Fruit fly (Drosophila melanogaster) whole organism, embryonic: ENCODE results near the gene CG18622.
"Not testable (repeated sequence)": the region's sequence is repeated elsewhere in the genome, so short reads cannot be mapped to it uniquely, and the experiment has no call there.

Experiments used
- CG11504 ChIP-seq: fragments of 200-800 bp; sonication (Bioruptor generic); optimal IDR thresholded peaks from 3 replicates; lab custom pipeline; 2019; ENCODE audit warnings: missing biosample characterization, mild to moderate bottlenecking, missing genetic modification characterization, moderate library complexity
- CG12299 ChIP-seq: fragments of 200-800 bp; sonication (Bioruptor generic); optimal IDR thresholded peaks from 2 replicates; lab custom pipeline; 2018; ENCODE audit warnings: missing biosample characterization, mild to moderate bottlenecking, missing genetic modification characterization
- CG12769 ChIP-seq: fragments of 200-800 bp; sonication (Bioruptor generic); optimal IDR thresholded peaks from 2 replicates; lab custom pipeline; 2019; ENCODE audit warnings: missing biosample characterization, mild to moderate bottlenecking, missing genetic modification characterization, moderate library complexity
- CG14710 ChIP-seq: fragments of 200-800 bp; sonication (Bioruptor generic); optimal IDR thresholded peaks from 3 replicates; lab custom pipeline; 2019; ENCODE audit warnings: missing biosample characterization, mild to moderate bottlenecking, missing genetic modification characterization, moderate library complexity
- CG15011 ChIP-seq: fragments of 200-800 bp; sonication (Bioruptor generic); optimal IDR thresholded peaks from 3 replicates; lab custom pipeline; 2018; ENCODE audit warnings: missing biosample characterization, mild to moderate bottlenecking, missing genetic modification characterization
- CG1603 ChIP-seq: fragments of 200-800 bp; sonication (Bioruptor generic); optimal IDR thresholded peaks from 2 replicates; lab custom pipeline; 2019; ENCODE audit warnings: missing biosample characterization, mild to moderate bottlenecking, missing genetic modification characterization, moderate library complexity
- CG16813 ChIP-seq: fragments of 200-800 bp; sonication (Bioruptor generic); IDR thresholded peaks from 3 replicates; pipeline ENCODE4 v1.3.6; 2022; ENCODE audit warnings: missing biosample characterization, missing genetic modification characterization; ENCODE audit not compliant: partially characterized antibody
- CG16863 ChIP-seq: fragments of 200-800 bp; sonication (Bioruptor generic); optimal IDR thresholded peaks from 3 replicates; lab custom pipeline; 2016; ENCODE audit warnings: missing biosample characterization, missing genetic modification characterization
- CG17912 ChIP-seq: fragments of 200-800 bp; sonication (Bioruptor generic); optimal IDR thresholded peaks from 2 replicates; lab custom pipeline; 2018; ENCODE audit warnings: missing biosample characterization, mild to moderate bottlenecking, missing genetic modification characterization
- CG1792 ChIP-seq: fragments of 200-800 bp; sonication (Bioruptor generic); optimal IDR thresholded peaks from 2 replicates; lab custom pipeline; 2016; ENCODE audit warnings: missing biosample characterization, missing genetic modification characterization
- CG18764 ChIP-seq: fragments of 200-800 bp; sonication (Bioruptor generic); optimal IDR thresholded peaks from 3 replicates; lab custom pipeline; 2016; ENCODE audit warnings: missing biosample characterization, missing genetic modification characterization
- CG2120 ChIP-seq: fragments of 200-800 bp; sonication (Bioruptor generic); optimal IDR thresholded peaks from 3 replicates; lab custom pipeline; 2016; ENCODE audit warnings: missing biosample characterization, missing genetic modification characterization
- CG3995 ChIP-seq: fragments of 200-800 bp; sonication (Bioruptor generic); optimal IDR thresholded peaks from 3 replicates; lab custom pipeline; 2016; ENCODE audit warnings: missing biosample characterization, missing genetic modification characterization
- CG4424 ChIP-seq: fragments of 200-800 bp; sonication (Bioruptor generic); optimal IDR thresholded peaks from 3 replicates; lab custom pipeline; 2016; ENCODE audit warnings: missing biosample characterization, missing genetic modification characterization
- CG8388 ChIP-seq: fragments of 200-800 bp; sonication (Bioruptor generic); optimal IDR thresholded peaks from 2 replicates; lab custom pipeline; 2019; ENCODE audit warnings: missing biosample characterization, mild to moderate bottlenecking, missing genetic modification characterization, moderate library complexity
- CG8924 ChIP-seq: fragments of 200-800 bp; optimal IDR thresholded peaks from 3 replicates; lab custom pipeline; 2019; ENCODE audit warnings: missing biosample characterization, mild to moderate bottlenecking, missing genetic modification characterization, moderate library complexity
- CG8944 ChIP-seq: fragments of 200-800 bp; sonication (Bioruptor generic); optimal IDR thresholded peaks from 3 replicates; lab custom pipeline; 2016; ENCODE audit warnings: missing biosample characterization, missing genetic modification characterization
- Dad ChIP-seq: fragments of 200-800 bp; sonication (Bioruptor generic); optimal IDR thresholded peaks from 3 replicates; lab custom pipeline; 2016; ENCODE audit warnings: missing biosample characterization, missing genetic modification characterization
- Eip74EF ChIP-seq, 2 experiments: fragments of 200-800 bp in 1 of 2; fragments of >200 bp in 1 of 2; sonication (Bioruptor generic) in 1 of 2; optimal IDR thresholded peaks; 2 replicates each; lab custom pipeline; 2017 to 2019; ENCODE audit warnings: missing biosample characterization in 2 of 2, missing genetic modification characterization in 2 of 2, mild to moderate bottlenecking in 1 of 2, moderate library complexity in 1 of 2
- Ets97D ChIP-seq: fragments of 200-800 bp; sonication (Bioruptor generic); optimal IDR thresholded peaks from 3 replicates; lab custom pipeline; 2016; ENCODE audit warnings: missing biosample characterization, missing genetic modification characterization
- Lpt ChIP-seq: fragments of >200 bp; optimal IDR thresholded peaks from 2 replicates; lab custom pipeline; 2018; ENCODE audit warnings: missing biosample characterization, missing genetic modification characterization
- Mrtf ChIP-seq: fragments of 200-800 bp; sonication (Bioruptor generic); IDR thresholded peaks from 3 replicates; pipeline ENCODE4 v1.3.6; 2022; ENCODE audit warnings: missing biosample characterization, missing genetic modification characterization
- Pdp1 ChIP-seq, 2 experiments: fragments of 200-800 bp; sonication (Bioruptor generic); optimal IDR thresholded peaks; 3 replicates each; lab custom pipeline; 2016; ENCODE audit warnings: missing biosample characterization in 2 of 2, missing genetic modification characterization in 2 of 2, mild to moderate bottlenecking in 1 of 2, moderate library complexity in 1 of 2
- Rfx ChIP-seq: fragments of 200-800 bp; sonication (Bioruptor generic); IDR thresholded peaks from 2 replicates; pipeline ENCODE4 v1.3.6; 2022; ENCODE audit warnings: missing biosample characterization, missing genetic modification characterization
- Side ChIP-seq: fragments of 200-800 bp; sonication (Bioruptor generic); optimal IDR thresholded peaks from 2 replicates; lab custom pipeline; 2016; ENCODE audit warnings: missing biosample characterization, missing genetic modification characterization
- Trl ChIP-seq, 3 experiments: fragments of >200 bp in 2 of 3; fragments of 200-800 bp in 1 of 3; sonication (Bioruptor generic) in 1 of 3; optimal IDR thresholded peaks; 2 replicates in 1 of 3; 3 replicates in 2 of 3; lab custom pipeline; 2016 to 2017; ENCODE audit warnings: missing biosample characterization in 1 of 3, missing genetic modification characterization in 1 of 3
- Vsx1 ChIP-seq: fragments of 200-800 bp; sonication (Bioruptor generic); optimal IDR thresholded peaks from 2 replicates; lab custom pipeline; 2017; ENCODE audit warnings: missing biosample characterization, mild to moderate bottlenecking, missing genetic modification characterization, missing genetic modification reagents
- Xbp1 ChIP-seq: fragments of 200-800 bp; sonication (Bioruptor generic); optimal IDR thresholded peaks from 3 replicates; lab custom pipeline; 2016; ENCODE audit warnings: missing biosample characterization, mild to moderate bottlenecking, missing genetic modification characterization
- ara ChIP-seq: fragments of 200-800 bp; sonication (Bioruptor generic); IDR thresholded peaks from 2 replicates; pipeline ENCODE4 v1.3.6; 2022; ENCODE audit warnings: missing biosample characterization, missing genetic modification characterization
- cg ChIP-seq: fragments of 200-800 bp; sonication (Bioruptor generic); optimal IDR thresholded peaks from 3 replicates; lab custom pipeline; 2019; ENCODE audit warnings: missing biosample characterization, mild to moderate bottlenecking, missing genetic modification characterization, moderate library complexity
- croc ChIP-seq: fragments of 200-800 bp; sonication (Bioruptor generic); conservative IDR thresholded peaks from 3 replicates; pipeline ENCODE4 v1.3.6; 2022; ENCODE audit warnings: missing biosample characterization, missing genetic modification characterization
- dm ChIP-seq: fragments of 200-800 bp; sonication (Bioruptor generic); optimal IDR thresholded peaks from 3 replicates; lab custom pipeline; 2016; ENCODE audit warnings: missing biosample characterization, missing genetic modification characterization
- dmrt99B ChIP-seq: fragments of 200-800 bp; sonication (Bioruptor generic); optimal IDR thresholded peaks from 2 replicates; lab custom pipeline; 2018; ENCODE audit warnings: missing biosample characterization, mild to moderate bottlenecking, missing genetic modification characterization, moderate library complexity
- dpn ChIP-seq, 2 experiments: fragments of 200-800 bp; sonication (Bioruptor generic); optimal IDR thresholded peaks; 3 replicates each; lab custom pipeline; 2016; ENCODE audit warnings: missing biosample characterization in 2 of 2, missing genetic modification characterization in 2 of 2
- en ChIP-seq: fragments of 200-800 bp; sonication (Bioruptor generic); optimal IDR thresholded peaks from 2 replicates; lab custom pipeline; 2016; ENCODE audit warnings: missing biosample characterization, missing genetic modification characterization
- gcm ChIP-seq: fragments of 200-800 bp; sonication (Bioruptor generic); optimal IDR thresholded peaks from 2 replicates; lab custom pipeline; 2019; ENCODE audit warnings: missing biosample characterization, mild to moderate bottlenecking, missing genetic modification characterization, moderate library complexity
- peb ChIP-seq: fragments of 200-800 bp; sonication (Bioruptor generic); IDR thresholded peaks from 2 replicates; pipeline ENCODE4 v1.3.6; 2022; ENCODE audit warnings: missing biosample characterization, missing genetic modification characterization
- phol ChIP-seq: fragments of 200-800 bp; sonication (Bioruptor generic); optimal IDR thresholded peaks from 3 replicates; lab custom pipeline; 2018; ENCODE audit warnings: missing biosample characterization, mild to moderate bottlenecking, missing genetic modification characterization, moderate library complexity
- prd ChIP-seq, 3 experiments: fragments of >200 bp in 2 of 3; fragments of 200-800 bp in 1 of 3; sonication (Bioruptor generic) in 1 of 3; optimal IDR thresholded peaks in 2 of 3; IDR thresholded peaks in 1 of 3; 2 replicates in 2 of 3; 3 replicates in 1 of 3; pipeline versions ENCODE4 v1.3.6 to Lab custom; 2017 to 2022; ENCODE audit warnings: missing biosample characterization in 1 of 3, missing genetic modification characterization in 1 of 3
- ranshi ChIP-seq: fragments of 200-800 bp; sonication (Bioruptor generic); IDR thresholded peaks from 2 replicates; pipeline ENCODE4 v1.3.6; 2022; ENCODE audit warnings: missing biosample characterization, missing genetic modification characterization
- repo ChIP-seq: fragments of 200-800 bp; sonication (Bioruptor generic); optimal IDR thresholded peaks from 2 replicates; lab custom pipeline; 2016; ENCODE audit warnings: missing biosample characterization, missing genetic modification characterization
- salm ChIP-seq: fragments of 200-800 bp; sonication (Bioruptor generic); optimal IDR thresholded peaks from 2 replicates; lab custom pipeline; 2018; ENCODE audit warnings: missing biosample characterization, mild to moderate bottlenecking, missing genetic modification characterization
- sens ChIP-seq: fragments of 200-800 bp; sonication (Bioruptor generic); peaks from one replicate; lab custom pipeline; 2016; ENCODE audit warnings: missing biosample characterization, missing genetic modification characterization
- seq ChIP-seq: fragments of 200-800 bp; sonication (Bioruptor generic); IDR thresholded peaks from 2 replicates; pipeline ENCODE4 v1.3.6; 2022; ENCODE audit warnings: missing biosample characterization, missing genetic modification characterization
- shn ChIP-seq: fragments of 200-800 bp; sonication (Bioruptor generic); optimal IDR thresholded peaks from 3 replicates; lab custom pipeline; 2016; ENCODE audit warnings: missing biosample characterization, missing genetic modification characterization
- twi ChIP-seq: fragments of 200-800 bp; optimal IDR thresholded peaks from 2 replicates; lab custom pipeline; 2019; ENCODE audit warnings: missing biosample characterization, mild to moderate bottlenecking, missing genetic modification characterization, moderate library complexity
- unpg ChIP-seq: fragments of 200-800 bp; sonication (Bioruptor generic); optimal IDR thresholded peaks from 3 replicates; lab custom pipeline; 2018; ENCODE audit warnings: missing biosample characterization, mild to moderate bottlenecking, missing genetic modification characterization, moderate library complexity
- zen2 ChIP-seq: fragments of 200-800 bp; sonication (Bioruptor generic); IDR thresholded peaks from 3 replicates; pipeline ENCODE4 v1.3.6; 2022; ENCODE audit warnings: missing biosample characterization, missing genetic modification characterization; ENCODE audit not compliant: partially characterized antibody

The CG18622 gene

dm6 chr3R:16991781-16992180 is 4.2 kb upstream of the CG18622 start, which contains the start of gene EMC2B (continued):
- TF ChIP-seq CG17912 (peak; percentile 40), zen2 (GFP tag; lab: Robert Waterston, UW) (no peak), sens (GFP tag; lab: Kevin White, UChicago) (peak; percentile 86), gcm (no peak), CG3995 (GFP tag; lab: Kevin White, UChicago) (peak; percentile 2), twi (tag; lab: Kevin White, UChicago) (no peak), CG8388 (GFP tag; lab: Kevin White, UChicago) (peak; percentile 14), CG18764 (GFP tag; lab: Kevin White, UChicago) (peak; percentile 39), CG14710 (tag; lab: Kevin White, UChicago) (peak; percentile 40), phol (tag; lab: Kevin White, UChicago) (peak; percentile 27), CG8944 (GFP tag; lab: Kevin White, UChicago) (peak; percentile 1), ranshi (GFP tag; lab: Robert Waterston, UW) (no peak), peb (no peak), CG12299 (no peak), ara (no peak), Lpt (GFP tag; lab: Kevin White, UChicago) (no peak), Side (GFP tag; lab: Kevin White, UChicago) (peak; percentile 45), salm (tag; lab: Kevin White, UChicago) (no peak), Rfx (GFP tag; lab: Robert Waterston, UW) (no peak), CG8924 (tag; lab: Kevin White, UChicago) (peak; percentile 30), CG12769 (tag; lab: Kevin White, UChicago) (peak; percentile 37), CG1792 (GFP tag; lab: Kevin White, UChicago) (peak; percentile 10), shn (GFP tag; lab: Kevin White, UChicago) (peak; percentile 21), CG16813 (GFP tag; lab: Robert Waterston, UW) (no peak), prd (optimal IDR thresholded peaks at IDR 0.05; lab: Kevin White, UChicago) (no peak), prd (GFP tag; IDR thresholded peaks at IDR 0.05; lab: Robert Waterston, UW) (no peak), repo (GFP tag; lab: Kevin White, UChicago) (no peak)

dm6 chr3R:16988514-16988913 is 982 bp upstream of the CG18622 start, which contains the start of gene MESK4:
Gene MESK4, plus strand, starts transcription at chr3R:16988814.
- TF ChIP-seq dm (GFP tag; lab: Kevin White, UChicago); CG15011; croc: not testable (repeated sequence)

dm6 chr3R:16987924-16988298 is 379 bp upstream of the CG18622 start:
- TF ChIP-seq CG4424 (peak; percentile 8), gcm (no peak), en (GFP tag; lab: Kevin White, UChicago) (no peak), Xbp1 (GFP tag; lab: Kevin White, UChicago) (peak; percentile 15), unpg (GFP tag; lab: Kevin White, UChicago) (peak; percentile 33), dpn (GFP tag; optimal IDR thresholded peaks at IDR 0.05; lab: Kevin White, UChicago) (peak in 1 of 2 experiments; percentile 10), CG11504 (tag; lab: Kevin White, UChicago) (peak; percentile 11), Vsx1 (GFP tag; lab: Kevin White, UChicago) (peak; percentile 23), cg (GFP tag; lab: Kevin White, UChicago) (no peak), seq (GFP tag; lab: Robert Waterston, UW) (no peak), dmrt99B (peak; percentile 7), Mrtf (GFP tag; lab: Robert Waterston, UW) (no peak), CG2120 (GFP tag; lab: Kevin White, UChicago) (peak; percentile 2), Pdp1 (GFP tag; optimal IDR thresholded peaks at IDR 0.05; lab: Kevin White, UChicago) (peak in 1 of 2 experiments; percentile 44), Eip74EF (GFP tag; optimal IDR thresholded peaks at IDR 0.05; lab: Kevin White, UChicago) (peak in 1 of 2 experiments; percentile 39), Dad (GFP tag; lab: Kevin White, UChicago) (no peak), CG16863 (GFP tag; lab: Kevin White, UChicago) (no peak), Trl (optimal IDR thresholded peaks at IDR 0.05; lab: Kevin White, UChicago) (peak in 1 of 2 experiments; percentile 20), Trl (GFP tag; optimal IDR thresholded peaks at IDR 0.05; lab: Kevin White, UChicago) (no peak), CG1603 (tag; lab: Kevin White, UChicago) (peak; percentile 39), Ets97D (GFP tag; lab: Kevin White, UChicago) (no peak)
